Fruit fly (Drosophila melanogaster) whole organism, wandering third instar larva: ENCODE measurements around the gene tacc.

Source experiments
- Abd-B ChIP-seq: fragments of >200 bp; optimal IDR thresholded peaks from 2 replicates; lab custom pipeline; 2017; ENCODE audit warnings: missing biosample characterization, missing genetic modification characterization
- CG32264 ChIP-seq: fragments of 200-800 bp; sonication (Bioruptor generic); optimal IDR thresholded peaks from 2 replicates; lab custom pipeline; 2016; ENCODE audit warnings: missing biosample characterization, missing genetic modification characterization
- CG9705 ChIP-seq: fragments of 200-800 bp; sonication (Bioruptor generic); optimal IDR thresholded peaks from 2 replicates; lab custom pipeline; 2018; ENCODE audit warnings: missing biosample characterization, mild to moderate bottlenecking, missing genetic modification characterization
- CrebA ChIP-seq: fragments of 200-800 bp; sonication (Bioruptor generic); optimal IDR thresholded peaks from 2 replicates; lab custom pipeline; 2016; ENCODE audit warnings: missing biosample characterization, mild to moderate bottlenecking, missing genetic modification characterization, borderline replicate concordance
- GATAd ChIP-seq: sonication (Bioruptor generic); optimal IDR thresholded peaks from 2 replicates; lab custom pipeline; 2016; ENCODE audit warnings: missing biosample characterization, missing genetic modification characterization
- Hnf4 ChIP-seq: fragments of 200-800 bp; sonication (Bioruptor generic); optimal IDR thresholded peaks from 2 replicates; lab custom pipeline; 2016; ENCODE audit warnings: missing biosample characterization, mild to moderate bottlenecking, missing genetic modification characterization
- Hr78 ChIP-seq: fragments of >200 bp; optimal IDR thresholded peaks from 2 replicates; lab custom pipeline; 2017; ENCODE audit warnings: missing biosample characterization, missing genetic modification characterization
- Hr83 ChIP-seq: fragments of 200-300 bp; sonication (Bioruptor generic); optimal IDR thresholded peaks from 2 replicates; lab custom pipeline; 2016; ENCODE audit warnings: missing biosample characterization, mild to moderate bottlenecking, missing genetic modification characterization, moderate library complexity; ENCODE audit not compliant: poor library complexity, severe bottlenecking
- Jra ChIP-seq: sonication (Bioruptor generic); optimal IDR thresholded peaks from 2 replicates; lab custom pipeline; 2016; ENCODE audit warnings: missing biosample characterization, missing genetic modification characterization
- Mio ChIP-seq: sonication (Bioruptor generic); optimal IDR thresholded peaks from 2 replicates; lab custom pipeline; 2016; ENCODE audit warnings: missing biosample characterization, missing genetic modification characterization
- Myc ChIP-seq: fragments of >200 bp; optimal IDR thresholded peaks from 2 replicates; lab custom pipeline; 2017
- N ChIP-seq: fragments of >200 bp; optimal IDR thresholded peaks from 2 replicates; lab custom pipeline; 2018; ENCODE audit warnings: missing biosample characterization, missing external identifiers, missing genetic modification characterization
- OdsH ChIP-seq: fragments of 200-800 bp; sonication (Bioruptor generic); optimal IDR thresholded peaks from 2 replicates; lab custom pipeline; 2016; ENCODE audit warnings: missing biosample characterization, mild to moderate bottlenecking, missing genetic modification characterization
- Rel ChIP-seq, 2 experiments: fragments of 200-800 bp; sonication (Bioruptor generic) in 1 of 2; optimal IDR thresholded peaks; 2 replicates in 1 of 2; 3 replicates in 1 of 2; lab custom pipeline; 2016 to 2019; ENCODE audit warnings: mild to moderate bottlenecking in 2 of 2, missing biosample characterization in 2 of 2, missing genetic modification characterization in 2 of 2, moderate library complexity in 1 of 2
- Sp1 ChIP-seq: fragments of 200-800 bp; sonication (Bioruptor generic); optimal IDR thresholded peaks from 3 replicates; lab custom pipeline; 2019; ENCODE audit warnings: missing biosample characterization, mild to moderate bottlenecking, missing genetic modification characterization, moderate library complexity
- Vsx2 ChIP-seq: fragments of 200-300, 225-300 bp; sonication (Bioruptor generic); optimal IDR thresholded peaks from 2 replicates; lab custom pipeline; 2018; ENCODE audit warnings: missing biosample characterization, missing genetic modification characterization; ENCODE audit not compliant: partially characterized antibody
- br ChIP-seq: fragments of 200-800 bp; sonication (Bioruptor generic); optimal IDR thresholded peaks from 2 replicates; lab custom pipeline; 2016; ENCODE audit warnings: missing biosample characterization, missing genetic modification characterization
- brk ChIP-seq: fragments of 200-800 bp; sonication (Bioruptor generic); optimal IDR thresholded peaks from 2 replicates; lab custom pipeline; 2016; ENCODE audit warnings: missing biosample characterization, mild to moderate bottlenecking, missing genetic modification characterization
- dmrt93B ChIP-seq: fragments of 200-800 bp; sonication (Bioruptor generic); optimal IDR thresholded peaks from 2 replicates; lab custom pipeline; 2018; ENCODE audit warnings: missing biosample characterization, mild to moderate bottlenecking, missing genetic modification characterization
- dsf ChIP-seq: sonication (Bioruptor generic); optimal IDR thresholded peaks from 2 replicates; lab custom pipeline; 2016; ENCODE audit warnings: missing biosample characterization, missing genetic modification characterization, borderline replicate concordance
- ey ChIP-seq: fragments of 200-800 bp; sonication (Bioruptor generic); optimal IDR thresholded peaks from 2 replicates; lab custom pipeline; 2016; ENCODE audit warnings: missing biosample characterization, missing genetic modification characterization
- foxo ChIP-seq, 2 experiments: fragments of 200-800 bp; sonication (Bioruptor generic); optimal IDR thresholded peaks; 2 replicates in 1 of 2; 3 replicates in 1 of 2; lab custom pipeline; 2016 to 2017; ENCODE audit warnings: missing biosample characterization in 2 of 2, missing genetic modification characterization in 2 of 2
- fru ChIP-seq: fragments of 200-800 bp; sonication (Bioruptor generic); optimal IDR thresholded peaks from 3 replicates; lab custom pipeline; 2016; ENCODE audit warnings: missing biosample characterization, mild to moderate bottlenecking, missing genetic modification characterization
- h ChIP-seq: fragments of 200-800 bp; sonication (Bioruptor generic); optimal IDR thresholded peaks from 3 replicates; lab custom pipeline; 2016; ENCODE audit warnings: missing biosample characterization, mild to moderate bottlenecking, missing genetic modification characterization
- jim ChIP-seq: fragments of 175-275, 200-325 bp; sonication (Bioruptor generic); optimal IDR thresholded peaks from 2 replicates; lab custom pipeline; 2016; ENCODE audit warnings: missing biosample characterization, mild to moderate bottlenecking, missing genetic modification characterization
- lola ChIP-seq: fragments of >200 bp; optimal IDR thresholded peaks from 2 replicates; lab custom pipeline; 2017; ENCODE audit warnings: missing biosample characterization, missing genetic modification characterization
- pan ChIP-seq: fragments of >200 bp; optimal IDR thresholded peaks from 2 replicates; lab custom pipeline; 2017
- psq ChIP-seq: fragments of 200-800 bp; sonication (Bioruptor generic); optimal IDR thresholded peaks from 3 replicates; lab custom pipeline; 2017; ENCODE audit warnings: missing biosample characterization, mild to moderate bottlenecking, missing genetic modification characterization, moderate library complexity
- rgr ChIP-seq: fragments of 200-800 bp; sonication (Bioruptor generic); optimal IDR thresholded peaks from 3 replicates; lab custom pipeline; 2016; ENCODE audit warnings: missing biosample characterization, mild to moderate bottlenecking, missing genetic modification characterization
- sage ChIP-seq: fragments of 200-800 bp; sonication (Bioruptor generic); optimal IDR thresholded peaks from 2 replicates; lab custom pipeline; 2016; ENCODE audit warnings: missing biosample characterization, mild to moderate bottlenecking, missing genetic modification characterization
- sv ChIP-seq: fragments of 200-800 bp; sonication (Bioruptor generic); optimal IDR thresholded peaks from 3 replicates; lab custom pipeline; 2016; ENCODE audit warnings: missing biosample characterization, missing genetic modification characterization
- tai ChIP-seq: sonication (Bioruptor generic); optimal IDR thresholded peaks from 2 replicates; lab custom pipeline; 2016; ENCODE audit warnings: missing biosample characterization, missing genetic modification characterization
- usp ChIP-seq: fragments of >200 bp; optimal IDR thresholded peaks from 2 replicates; lab custom pipeline; 2017; ENCODE audit warnings: missing biosample characterization, missing genetic modification characterization
- woc ChIP-seq: sonication (Bioruptor generic); optimal IDR thresholded peaks from 2 replicates; lab custom pipeline; 2016; ENCODE audit warnings: missing biosample characterization, mild to moderate bottlenecking, missing genetic modification characterization

tacc gene

DNA sequence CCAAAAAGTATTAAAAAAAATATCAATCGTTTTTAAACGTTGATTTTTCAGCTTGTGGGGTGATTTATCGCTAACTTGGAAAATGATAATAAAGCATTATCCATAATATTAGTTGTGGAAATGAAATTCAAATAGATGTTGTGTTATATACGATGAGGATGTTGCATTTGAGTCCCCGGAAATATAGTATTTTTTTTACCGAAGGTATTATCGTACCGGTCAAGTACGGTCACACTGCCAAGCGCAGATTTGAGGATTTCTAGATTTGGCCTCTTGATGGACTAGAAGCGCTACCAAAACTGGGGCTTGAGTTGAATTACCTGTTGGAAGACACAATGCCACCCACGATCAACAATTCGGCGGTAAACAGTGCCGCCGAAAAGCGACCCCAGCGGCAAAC is 26.5 kb upstream of the tacc start:
- peak; percentile 13 for TF ChIP-seq Hr78
- TF ChIP-seq N (GFP tag; lab: Kevin White, UChicago): peak; percentile 51
- TF ChIP-seq dsf (GFP tag; lab: Kevin White, UChicago): no peak
- TF ChIP-seq CrebA (GFP tag; lab: Kevin White, UChicago): no peak
- no peak for TF ChIP-seq Rel (GFP tag; optimal IDR thresholded peaks at IDR 0.05; lab: Kevin White, UChicago)
- TF ChIP-seq Rel (tag; optimal IDR thresholded peaks at IDR 0.05; lab: Kevin White, UChicago): no peak
- TF ChIP-seq ey (GFP tag; lab: Kevin White, UChicago): peak; percentile 27
- no peak for TF ChIP-seq dmrt93B (GFP tag; lab: Kevin White, UChicago)
- peak; percentile 16 for TF ChIP-seq CG9705 (GFP tag; lab: Kevin White, UChicago)
- no peak for TF ChIP-seq sage (GFP tag; lab: Kevin White, UChicago)
- no peak for TF ChIP-seq CG32264 (GFP tag; lab: Kevin White, UChicago)
- TF ChIP-seq fru (GFP tag; lab: Kevin White, UChicago): peak; percentile 20

dm6 chr3R:4774953-4775352 is 26.1 kb upstream of the tacc start, which contains the start of gene CG44088:
TSS of gene CG44088 (minus strand) at chr3R:4775053.
- TF ChIP-seq sv (no peak), brk (GFP tag; lab: Kevin White, UChicago) (no peak), Sp1 (GFP tag; lab: Kevin White, UChicago) (no peak), fru (GFP tag; lab: Kevin White, UChicago) (no peak), tai (GFP tag; lab: Kevin White, UChicago) (no peak), woc (no peak), psq (GFP tag; lab: Kevin White, UChicago) (no peak), jim (GFP tag; lab: Kevin White, UChicago) (no peak)
- TF ChIP-seq, all 38 proteins: peak for 0

DNA sequence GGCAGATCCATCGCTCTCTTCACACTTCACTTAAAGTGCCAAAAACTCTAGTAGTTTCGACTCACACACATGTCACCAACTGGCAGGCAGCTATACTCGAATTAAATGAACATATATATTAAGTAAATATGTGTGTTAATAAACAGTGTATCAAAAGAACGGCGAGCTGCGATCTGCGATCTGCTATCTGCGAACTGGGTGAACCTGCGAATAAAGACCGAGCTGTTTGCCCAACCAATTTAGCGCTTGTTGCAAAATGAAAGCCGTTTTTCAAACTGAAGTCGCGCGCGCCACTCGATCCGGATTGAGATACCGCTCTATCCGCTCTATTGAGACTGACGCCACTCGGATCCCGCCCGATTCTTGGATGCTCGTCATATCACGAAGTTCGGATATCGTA is 24.2 kb upstream of the tacc start, which contains the start of gene CG44098:
TSS of gene CG44098 (minus strand) at position 101 of the 400 bp plus-strand sequence.
- TF ChIP-seq rgr (GFP tag; lab: Kevin White, UChicago) (peak; percentile 7), sage (GFP tag; lab: Kevin White, UChicago) (no peak), Hr83 (GFP tag; lab: Kevin White, UChicago) (peak; percentile 15), Hnf4 (no peak), lola (no peak), Hr78 (no peak), Abd-B (GFP tag; lab: Kevin White, UChicago) (no peak), usp (GFP tag; lab: Kevin White, UChicago) (no peak), ey (GFP tag; lab: Kevin White, UChicago) (no peak), brk (GFP tag; lab: Kevin White, UChicago) (no peak), h (GFP tag; lab: Kevin White, UChicago) (peak; percentile 13), dsf (GFP tag; lab: Kevin White, UChicago) (no peak), jim (GFP tag; lab: Kevin White, UChicago) (no peak), pan (lab: Kevin White, UChicago) (no peak), Myc (no peak), sv (no peak), Jra (no peak), dmrt93B (GFP tag; lab: Kevin White, UChicago) (no peak), CG9705 (GFP tag; lab: Kevin White, UChicago) (no peak), GATAd (GFP tag; lab: Kevin White, UChicago) (no peak), Vsx2 (GFP tag; lab: Kevin White, UChicago) (no peak)

DNA sequence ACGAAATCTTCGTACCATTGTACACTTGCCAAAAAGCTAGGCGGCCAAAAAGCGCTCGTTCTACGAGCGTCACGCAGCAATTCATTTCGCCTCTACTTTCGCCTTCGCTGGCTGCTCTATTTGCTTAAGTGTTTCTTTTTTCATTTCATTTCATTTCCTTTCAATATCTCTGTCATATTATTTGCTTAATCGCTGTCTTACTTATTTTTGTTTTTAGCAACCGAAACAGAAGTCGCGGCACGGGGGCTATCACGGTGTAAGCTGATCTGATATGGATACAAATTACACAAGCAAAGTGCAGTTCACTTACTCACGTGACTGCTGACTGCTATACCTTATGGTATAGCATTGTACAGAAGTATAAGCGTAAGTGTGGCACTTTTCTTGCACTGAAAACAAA is 22.5 kb upstream of the tacc start:
- TF ChIP-seq OdsH (GFP tag; lab: Kevin White, UChicago): peak; percentile 39
- TF ChIP-seq fru (GFP tag; lab: Kevin White, UChicago): peak; percentile 23
- peak; percentile 0 for TF ChIP-seq Hr83 (GFP tag; lab: Kevin White, UChicago)
- peak; percentile 38 for TF ChIP-seq rgr (GFP tag; lab: Kevin White, UChicago)
- TF ChIP-seq woc: no peak
- peak; percentile 57 for TF ChIP-seq h (GFP tag; lab: Kevin White, UChicago)

DNA sequence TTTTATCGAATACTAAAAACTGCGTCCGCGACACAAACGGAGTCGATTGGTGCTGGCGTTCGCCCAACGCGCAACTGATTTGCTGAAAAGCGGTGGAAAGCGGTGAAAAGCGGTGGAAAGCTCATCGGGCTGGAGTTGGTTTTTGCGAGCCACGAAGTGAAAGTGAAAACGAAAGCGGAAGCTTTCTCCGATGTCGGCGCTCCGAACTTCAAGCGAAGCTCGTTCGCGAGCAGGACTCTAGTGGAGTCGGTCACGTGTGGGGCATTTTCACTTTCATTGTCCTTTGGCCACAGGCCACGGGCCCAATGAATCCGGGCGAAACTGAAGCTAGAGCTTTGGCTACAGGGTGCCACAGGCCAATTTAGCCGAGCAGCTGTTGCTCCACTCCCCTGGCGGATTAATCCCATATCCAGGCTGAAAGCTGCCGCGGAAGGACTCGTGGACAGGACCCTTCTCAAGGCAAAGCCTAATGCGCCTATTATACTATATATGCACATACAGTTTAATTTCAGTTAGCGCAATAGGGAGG is 19.9 kb upstream of the tacc start:
- TF ChIP-seq Mio (no peak), dsf (GFP tag; lab: Kevin White, UChicago) (no peak), jim (GFP tag; lab: Kevin White, UChicago) (no peak), Abd-B (GFP tag; lab: Kevin White, UChicago) (no peak), lola (no peak), br (GFP tag; lab: Kevin White, UChicago) (no peak), sv (no peak), foxo (GFP tag; optimal IDR thresholded peaks at IDR 0.05; lab: Kevin White, UChicago) (no peak)
